Worm (Caenorhabditis elegans) whole organism, midembryonic: ENCODE measurements around the gene Y54E2A.4.

ENCODE experiments used
- T22C8.4 ChIP-seq: fragments of 200-800 bp; sonication (Bioruptor generic); IDR thresholded peaks from 2 replicates; pipeline ENCODE4 v1.3.6; 2022; ENCODE audit warnings: missing genetic modification characterization, missing compliant biosample characterization
- flt-1 ChIP-seq: fragments of 200-800 bp; sonication (Bioruptor generic); IDR thresholded peaks from 2 replicates; pipeline ENCODE4 v1.3.6; 2022; ENCODE audit warnings: missing genetic modification characterization, missing compliant biosample characterization
- klf-2 ChIP-seq: fragments of 200-800 bp; sonication (Bioruptor generic); conservative IDR thresholded peaks from 2 replicates; pipeline ENCODE4 v1.3.6; 2022; ENCODE audit warnings: missing genetic modification reagents, missing genetic modification characterization, missing compliant biosample characterization
- med-1 ChIP-seq: sonication (generic microtip); optimal IDR thresholded peaks from 2 replicates; lab custom pipeline; 2017; ENCODE audit warnings: missing genetic modification characterization, mild to moderate bottlenecking, missing compliant biosample characterization, antibody characterized with exemption, missing genetic modification reagents; ENCODE audit not compliant: insufficient read depth
- ref-1 ChIP-seq: fragments of 200-800 bp; sonication (Bioruptor generic); conservative IDR thresholded peaks from 2 replicates; pipeline ENCODE4 v1.3.6; 2022; ENCODE audit warnings: missing genetic modification reagents, missing genetic modification characterization, missing compliant biosample characterization

DNA sequence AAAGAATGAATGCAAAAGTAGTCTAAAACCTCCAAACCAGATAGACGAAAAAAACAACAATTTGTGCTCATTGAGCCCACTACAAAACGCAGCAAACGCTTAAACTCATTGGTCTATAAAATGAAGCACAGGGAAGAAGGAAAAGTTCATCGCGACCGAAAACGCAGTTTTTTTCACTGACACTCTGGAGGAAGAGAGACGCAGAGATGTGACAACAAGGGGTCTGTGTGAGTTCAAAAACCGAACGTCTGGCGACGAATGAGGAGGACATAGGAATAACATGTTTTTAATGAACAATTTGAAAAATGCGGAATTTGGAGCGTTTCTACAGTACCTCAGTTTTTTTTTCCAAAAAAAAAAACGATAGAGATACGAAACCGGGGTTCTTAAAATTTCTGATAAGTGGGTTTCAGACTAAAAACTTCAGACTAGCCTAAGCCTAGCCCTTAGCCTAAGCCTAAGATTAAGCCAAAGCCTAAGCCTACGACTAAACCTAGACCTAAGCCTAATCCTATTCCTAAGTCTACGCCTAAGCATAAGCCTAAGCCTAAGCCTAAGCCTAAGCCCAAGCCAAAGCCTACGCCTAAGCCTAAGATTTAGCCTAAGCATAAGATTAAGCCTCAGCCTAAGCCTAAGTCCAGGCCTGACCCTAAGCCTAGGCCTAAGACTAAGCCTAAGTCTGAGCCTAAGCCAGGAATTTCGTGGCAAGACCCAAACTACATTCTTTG lies 65.0 kb downstream of the Y54E2A.4 start:
- TF ChIP-seq flt-1: 0 out of 2 replicates have a peak, but pooled peaks have one; percentile 36
- TF ChIP-seq T22C8.4 (GFP tag; lab: Robert Waterston, UW): no peak
- TF ChIP-seq ref-1 (GFP tag; lab: Robert Waterston, UW): no peak
- no peak for TF ChIP-seq med-1 (GFP tag; lab: Kevin White, UChicago)
- TF ChIP-seq klf-2: no peak
